Worm (Caenorhabditis elegans) whole organism, L4/young adult: ENCODE measurements around the gene srz-61.

Source experiments
- W03F9.2 ChIP-seq: fragments of 150-350 bp; optimal IDR thresholded peaks from 2 replicates; lab custom pipeline; 2014; ENCODE audit warnings: missing biosample characterization, missing genetic modification characterization
- dao-5 ChIP-seq: sonication (generic microtip); optimal IDR thresholded peaks from 2 replicates; lab custom pipeline; 2016; ENCODE audit warnings: missing genotype, missing genetic modification characterization, moderate library complexity, missing compliant biosample characterization

ce11 chrIV:16346514-16346913 is 25.5 kb downstream of the srz-61 start, which contains the start of gene C35D6.3:
- TF ChIP-seq dao-5 (tag; lab: Kevin White, UChicago) = no peak
- no peak for TF ChIP-seq W03F9.2 (tag; lab: Kevin White, UChicago)
